Worm (Caenorhabditis elegans) whole organism, early embryonic: ENCODE data around the gene rsd-2.
"Not testable (repeated sequence)": the region's sequence is repeated elsewhere in the genome, so short reads cannot be mapped to it uniquely, and the experiment has no call there.

Experiments
- B0310.2 ChIP-seq: sonication (generic microtip); optimal IDR thresholded peaks from 2 replicates; lab custom pipeline; 2016; ENCODE audit warnings: mild to moderate bottlenecking, missing genetic modification characterization, missing compliant biosample characterization
- F13C5.2 ChIP-seq: sonication (generic microtip); optimal IDR thresholded peaks from 2 replicates; lab custom pipeline; 2017; ENCODE audit warnings: mild to moderate bottlenecking, missing genetic modification characterization, inconsistent platforms, missing compliant biosample characterization
- aly-1 ChIP-seq: sonication (generic microtip); optimal IDR thresholded peaks from 2 replicates; lab custom pipeline; 2016; ENCODE audit warnings: missing genetic modification characterization, missing compliant biosample characterization
- ama-1 ChIP-seq: fragments of 150-350 bp; optimal IDR thresholded peaks from 2 replicates; lab custom pipeline; 2014
- ceh-13 ChIP-seq: fragments of 200-800 bp; sonication (Bioruptor generic); optimal IDR thresholded peaks from 2 replicates; lab custom pipeline; 2018; ENCODE audit warnings: mild to moderate bottlenecking, missing genetic modification characterization, missing compliant biosample characterization
- ceh-36 ChIP-seq: sonication (generic microtip); optimal IDR thresholded peaks from 2 replicates; lab custom pipeline; 2016; ENCODE audit warnings: missing genetic modification characterization, inconsistent platforms, missing compliant biosample characterization
- ets-7 ChIP-seq: sonication (generic microtip); optimal IDR thresholded peaks from 2 replicates; lab custom pipeline; 2016; ENCODE audit warnings: missing genotype, missing genetic modification characterization, missing compliant biosample characterization
- flt-1 ChIP-seq: fragments of 200-800 bp; sonication (Bioruptor generic); IDR thresholded peaks from 2 replicates; pipeline ENCODE4 v1.3.6; 2022; ENCODE audit warnings: missing genetic modification characterization, missing compliant biosample characterization
- hmbx-1 ChIP-seq: sonication (generic microtip); optimal IDR thresholded peaks from 2 replicates; lab custom pipeline; 2016; ENCODE audit warnings: mild to moderate bottlenecking, missing genetic modification characterization, missing compliant biosample characterization
- hmg-4 ChIP-seq: fragments of 200-800 bp; sonication (Bioruptor generic); optimal IDR thresholded peaks from 2 replicates; lab custom pipeline; 2018; ENCODE audit warnings: mild to moderate bottlenecking, missing genetic modification characterization, missing compliant biosample characterization
- hnd-1 ChIP-seq: sonication (generic microtip); optimal IDR thresholded peaks from 2 replicates; lab custom pipeline; 2016; ENCODE audit warnings: missing genetic modification characterization, missing compliant biosample characterization
- pes-1 ChIP-seq: fragments of 200-800 bp; sonication (Bioruptor generic); IDR thresholded peaks from 2 replicates; pipeline ENCODE4 v1.3.6; 2022; ENCODE audit warnings: missing genetic modification reagents, missing genetic modification characterization, missing compliant biosample characterization
- scrt-1 ChIP-seq: fragments of 200-800 bp; sonication (Bioruptor generic); IDR thresholded peaks from 2 replicates; pipeline ENCODE4 v1.3.6; 2022; ENCODE audit warnings: missing genetic modification characterization, missing compliant biosample characterization
- sea-1 ChIP-seq: fragments of 200-800 bp; sonication (Bioruptor generic); conservative IDR thresholded peaks from 2 replicates; pipeline ENCODE4 v1.3.6; 2022; ENCODE audit warnings: missing genetic modification characterization, missing compliant biosample characterization
- tbx-11 ChIP-seq: fragments of 200-800 bp; sonication (Bioruptor generic); IDR thresholded peaks from 2 replicates; pipeline ENCODE4 v1.3.6; 2022; ENCODE audit warnings: missing genetic modification characterization, missing compliant biosample characterization
- tbx-37 ChIP-seq: fragments of 200-800 bp; sonication (Bioruptor generic); conservative IDR thresholded peaks from 2 replicates; pipeline ENCODE4 v1.3.6; 2022; ENCODE audit warnings: missing genetic modification reagents, missing genetic modification characterization, missing compliant biosample characterization
- tra-4 ChIP-seq: sonication (generic microtip); optimal IDR thresholded peaks from 2 replicates; lab custom pipeline; 2017; ENCODE audit warnings: missing genetic modification characterization, missing compliant biosample characterization

The rsd-2 gene

ce11 chrIV:13540165-13540564 is at the start of gene rsd-2:
Gene rsd-2 (minus strand): TSS chrIV:13540265.
- TF ChIP-seq ceh-36 (tag; lab: Kevin White, UChicago) (no peak), F13C5.2 (tag; lab: Kevin White, UChicago) (no peak), tbx-37 (GFP tag; lab: Robert Waterston, UW) (no peak), tra-4 (no peak), flt-1 (GFP tag; lab: Robert Waterston, UW) (no peak), ceh-13 (GFP tag; lab: Kevin White, UChicago) (no peak), sea-1 (no peak), pes-1 (no peak), tbx-11 (GFP tag; lab: Robert Waterston, UW) (no peak), B0310.2 (tag; lab: Kevin White, UChicago) (no peak)

- TF ChIP-seq ets-7 (tag; lab: Kevin White, UChicago); tbx-37 (GFP tag; lab: Robert Waterston, UW); B0310.2 (tag; lab: Kevin White, UChicago): not testable (repeated sequence)
These were observed 48.5 kb upstream of the rsd-2 start, which contains the start of gene sru-9 for ce11 chrIV:13588544-13589043. Gene sru-9 (plus strand): TSS chrIV:13588993.

ce11 chrIV:13587175-13587574 is 47.1 kb upstream of the rsd-2 start, which contains the start of gene Y45F10B.12:
Gene Y45F10B.12 (plus strand): TSS chrIV:13587475.
- TF ChIP-seq pes-1 (no peak), F13C5.2 (tag; lab: Kevin White, UChicago) (no peak)

- TF ChIP-seq tbx-11 (GFP tag; lab: Robert Waterston, UW) (no peak), sea-1 (no peak), aly-1 (tag; lab: Kevin White, UChicago) (no peak), B0310.2 (tag; lab: Kevin White, UChicago) (no peak), ceh-36 (tag; lab: Kevin White, UChicago) (no peak), F13C5.2 (tag; lab: Kevin White, UChicago) (no peak), hmbx-1 (tag; lab: Kevin White, UChicago) (no peak), tra-4 (no peak), flt-1 (GFP tag; lab: Robert Waterston, UW) (no peak), ets-7 (tag; lab: Kevin White, UChicago) (no peak)
These were observed 44.6 kb upstream of the rsd-2 start, which contains the start of gene sru-11 for ce11 chrIV:13584646-13585045. Gene sru-11 (plus strand): TSS chrIV:13584946.

ce11 chrIV:13582909-13583308 is 42.8 kb upstream of the rsd-2 start, which contains the start of gene sru-12:
Gene sru-12 (plus strand): TSS chrIV:13583209.
- TF ChIP-seq ceh-36 (tag; lab: Kevin White, UChicago) (no peak), tbx-11 (GFP tag; lab: Robert Waterston, UW) (no peak), pes-1 (no peak), aly-1 (tag; lab: Kevin White, UChicago) (no peak), ama-1 (lab: Kevin White, UChicago) (no peak), scrt-1 (GFP tag; lab: Robert Waterston, UW) (no peak), hnd-1 (tag; lab: Kevin White, UChicago) (no peak), tbx-37 (GFP tag; lab: Robert Waterston, UW) (no peak), hmbx-1 (tag; lab: Kevin White, UChicago) (no peak), ceh-13 (GFP tag; lab: Kevin White, UChicago) (no peak), flt-1 (GFP tag; lab: Robert Waterston, UW) (no peak), sea-1 (no peak), B0310.2 (tag; lab: Kevin White, UChicago) (no peak), F13C5.2 (tag; lab: Kevin White, UChicago) (no peak), tra-4 (no peak), hmg-4 (GFP tag; lab: Kevin White, UChicago) (no peak), ets-7 (tag; lab: Kevin White, UChicago) (no peak)

- TF ChIP-seq tbx-37 (GFP tag; lab: Robert Waterston, UW); hnd-1 (tag; lab: Kevin White, UChicago); B0310.2 (tag; lab: Kevin White, UChicago): not testable (repeated sequence)
These were observed 38.9 kb upstream of the rsd-2 start, which contains the start of gene sru-16 for ce11 chrIV:13578953-13579352. Gene sru-16 (plus strand): TSS chrIV:13579253.

ce11 chrIV:13578174-13578573 is 38.1 kb upstream of the rsd-2 start, which contains the start of gene Y45F10B.8:
Gene Y45F10B.8 (minus strand): TSS chrIV:13578274.
- not testable (repeated sequence) for TF ChIP-seq pes-1; tbx-37 (GFP tag; lab: Robert Waterston, UW); tbx-11 (GFP tag; lab: Robert Waterston, UW)

ce11 chrIV:13575673-13576072 is 35.6 kb upstream of the rsd-2 start:
- no peak for TF ChIP-seq F13C5.2 (tag; lab: Kevin White, UChicago)
- no peak for TF ChIP-seq flt-1 (GFP tag; lab: Robert Waterston, UW)

- TF ChIP-seq flt-1 (GFP tag; lab: Robert Waterston, UW) (no peak), sea-1 (no peak), B0310.2 (tag; lab: Kevin White, UChicago) (no peak), hnd-1 (tag; lab: Kevin White, UChicago) (no peak), hmg-4 (GFP tag; lab: Kevin White, UChicago) (no peak), scrt-1 (GFP tag; lab: Robert Waterston, UW) (no peak), ceh-13 (GFP tag; lab: Kevin White, UChicago) (no peak), tbx-37 (GFP tag; lab: Robert Waterston, UW) (no peak), pes-1 (no peak), tra-4 (no peak), F13C5.2 (tag; lab: Kevin White, UChicago) (no peak), ets-7 (tag; lab: Kevin White, UChicago) (no peak), ama-1 (lab: Kevin White, UChicago) (no peak), ceh-36 (tag; lab: Kevin White, UChicago) (no peak), tbx-11 (GFP tag; lab: Robert Waterston, UW) (no peak), aly-1 (tag; lab: Kevin White, UChicago) (no peak), hmbx-1 (tag; lab: Kevin White, UChicago) (no peak)
These were observed 34.7 kb upstream of the rsd-2 start, which contains the start of gene srd-10 for ce11 chrIV:13574733-13575132. Gene srd-10 (plus strand): TSS chrIV:13575033.
